Worm (Caenorhabditis elegans): ENCODE data around the gene lgc-27.

DNA sequence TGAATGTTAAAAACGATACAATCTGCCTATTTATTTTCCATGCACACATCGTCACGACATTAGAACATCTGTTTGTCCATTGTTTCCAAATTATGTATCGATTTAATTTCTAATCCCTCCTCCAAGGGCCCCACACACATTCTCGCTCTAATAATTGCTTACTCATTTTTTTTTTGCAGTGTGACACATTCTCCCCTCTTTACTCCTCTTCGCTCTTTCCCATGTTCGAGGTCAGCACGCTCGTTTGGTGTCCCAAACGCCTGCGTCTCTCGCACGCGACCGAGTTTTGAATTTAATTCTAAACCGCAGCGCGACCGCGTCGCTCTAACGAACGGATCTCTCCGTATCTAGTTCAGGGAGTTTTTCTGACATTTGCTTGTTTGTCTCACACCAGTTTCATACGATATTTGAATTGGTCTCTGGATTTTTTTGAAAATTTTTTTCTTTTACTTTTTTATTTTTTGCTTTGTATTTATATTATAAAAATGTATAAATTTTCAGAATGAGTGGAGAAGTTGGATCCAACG lies 23.8 kb downstream of the lgc-27 start, which contains the start of the genes clec-140 and hmg-11:
- TF ChIP-seq him-1 (tag; optimal IDR thresholded peaks at IDR 0.05) (no peak), W03F9.2 (tag; optimal IDR thresholded peaks at IDR 0.05) (no peak), dao-5 (tag; optimal IDR thresholded peaks at IDR 0.05) (no peak)

Data from whole organism, L4/young adult.